Worm (Caenorhabditis elegans): Measurements from ENCODE around the gene grl-17.

grl-17 gene

DNA sequence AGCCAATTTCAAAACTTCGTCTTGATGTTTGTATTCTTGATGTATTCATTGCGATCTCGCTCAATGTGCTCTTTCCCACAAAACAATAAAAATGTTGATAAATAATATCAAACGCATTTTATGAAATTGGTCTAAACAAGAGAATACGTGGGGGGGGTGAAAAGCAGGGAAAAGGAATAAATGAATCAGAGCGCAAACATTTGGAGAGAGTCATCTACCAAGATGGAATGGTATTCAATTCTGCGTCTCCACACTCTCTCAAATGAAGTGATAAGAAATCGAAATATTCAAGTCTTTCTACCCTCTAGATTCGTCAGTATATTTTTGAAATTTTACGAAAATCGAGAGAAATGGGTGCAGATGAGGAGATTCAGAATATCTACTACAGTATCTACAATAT lies 17.0 kb upstream of the grl-17 start, which contains the start of gene C50B8.5:
C50B8.5 (plus strand) TSS at position 273 of the 400 bp plus-strand sequence.
- peak; percentile 4 for TF ChIP-seq dve-1 (tag; optimal IDR thresholded peaks at IDR 0.05)
- TF ChIP-seq pros-1 (tag; optimal IDR thresholded peaks at IDR 0.05) = no peak

- no peak for TF ChIP-seq ceh-48 (tag; optimal IDR thresholded peaks at IDR 0.05)
- TF ChIP-seq pat-9 (tag; optimal IDR thresholded peaks at IDR 0.05) = no peak
- no peak for TF ChIP-seq sdc-2 (tag; optimal IDR thresholded peaks at IDR 0.05)
- TF ChIP-seq ceh-2 (tag; optimal IDR thresholded peaks at IDR 0.05) = no peak
- TF ChIP-seq ceh-6 (GFP tag; optimal IDR thresholded peaks at IDR 0.05) = no peak
- no peak for TF ChIP-seq ceh-9 (tag; optimal IDR thresholded peaks at IDR 0.05)
- TF ChIP-seq tbx-2 (tag; optimal IDR thresholded peaks at IDR 0.05) = no peak
- TF ChIP-seq C08G9.2 (tag; optimal IDR thresholded peaks at IDR 0.05) = no peak
- TF ChIP-seq npax-4 (tag; optimal IDR thresholded peaks at IDR 0.05) = no peak
- no peak for TF ChIP-seq pros-1 (tag; optimal IDR thresholded peaks at IDR 0.05)
- TF ChIP-seq ceh-30 (tag; optimal IDR thresholded peaks at IDR 0.05) = no peak
- TF ChIP-seq ahr-1 (tag; optimal IDR thresholded peaks at IDR 0.05) = no peak
Measured at ce11 chrV:13578637-13579036, 14.9 kb upstream of the grl-17 start, which contains the start of gene C50B8.6. TSS of gene C50B8.6 (plus strand) at chrV:13578972.

- TF ChIP-seq ceh-18 (tag; optimal IDR thresholded peaks at IDR 0.05) (no peak), lin-11 (tag; optimal IDR thresholded peaks at IDR 0.05) (no peak), hlh-13 (GFP tag; optimal IDR thresholded peaks at IDR 0.05) (no peak), nfya-1 (tag; optimal IDR thresholded peaks at IDR 0.05) (no peak), ahr-1 (tag; optimal IDR thresholded peaks at IDR 0.05) (no peak), sdc-2 (tag; optimal IDR thresholded peaks at IDR 0.05) (no peak), hlh-8 (tag; optimal IDR thresholded peaks at IDR 0.05) (no peak), gmeb-2 (tag; optimal IDR thresholded peaks at IDR 0.05) (no peak), F13H6.1 (tag; optimal IDR thresholded peaks at IDR 0.05) (no peak), ceh-22 (tag; optimal IDR thresholded peaks at IDR 0.05) (no peak)
Measured at ce11 chrV:13577463-13577862, 13.7 kb upstream of the grl-17 start.

- no peak for TF ChIP-seq lin-11 (tag; optimal IDR thresholded peaks at IDR 0.05)
- no peak for TF ChIP-seq unc-86 (tag; optimal IDR thresholded peaks at IDR 0.05)
- no peak for TF ChIP-seq sdc-2 (tag; optimal IDR thresholded peaks at IDR 0.05)
- TF ChIP-seq nhr-11 (tag; optimal IDR thresholded peaks at IDR 0.05) = no peak
- TF ChIP-seq elt-2 (tag; optimal IDR thresholded peaks at IDR 0.05) = no peak
- no peak for TF ChIP-seq ceh-14 (tag; optimal IDR thresholded peaks at IDR 0.05)
- TF ChIP-seq unc-55 (GFP tag; optimal IDR thresholded peaks at IDR 0.05) = no peak
Measured at ce11 chrV:13576828-13577227, 13.1 kb upstream of the grl-17 start.

- TF ChIP-seq ceh-34 (tag; optimal IDR thresholded peaks at IDR 0.05) (peak; percentile 67), fkh-10 (GFP tag; optimal IDR thresholded peaks at IDR 0.05) (no peak), pha-2 (tag; optimal IDR thresholded peaks at IDR 0.05) (peak; percentile 36), nhr-232 (tag; optimal IDR thresholded peaks at IDR 0.05) (no peak), fkh-6 (tag; optimal IDR thresholded peaks at IDR 0.05) (no peak), tbx-2 (tag; optimal IDR thresholded peaks at IDR 0.05) (peak; percentile 13), pqm-1 (tag; optimal IDR thresholded peaks at IDR 0.05) (no peak), hlh-13 (GFP tag; optimal IDR thresholded peaks at IDR 0.05) (no peak), Y22D7AL.16 (tag; optimal IDR thresholded peaks at IDR 0.05) (no peak), hlh-8 (tag; optimal IDR thresholded peaks at IDR 0.05) (no peak), pax-1 (tag; optimal IDR thresholded peaks at IDR 0.05) (no peak), ref-2 (tag; optimal IDR thresholded peaks at IDR 0.05) (no peak), nhr-11 (tag; optimal IDR thresholded peaks at IDR 0.05) (no peak), mec-3 (tag; optimal IDR thresholded peaks at IDR 0.05; ENCODE audit: borderline replicate concordance) (no peak), ceh-9 (tag; optimal IDR thresholded peaks at IDR 0.05) (no peak), K02D7.2 (tag; optimal IDR thresholded peaks at IDR 0.05) (no peak), nfya-1 (tag; optimal IDR thresholded peaks at IDR 0.05) (no peak), tbx-7 (tag; optimal IDR thresholded peaks at IDR 0.05) (no peak), ets-4 (tag; optimal IDR thresholded peaks at IDR 0.05) (no peak), ceh-22 (tag; optimal IDR thresholded peaks at IDR 0.05) (no peak), madf-2 (tag; optimal IDR thresholded peaks at IDR 0.05) (no peak), unc-86 (tag; optimal IDR thresholded peaks at IDR 0.05) (no peak), eyg-1 (tag; optimal IDR thresholded peaks at IDR 0.05) (no peak), sox-2 (GFP tag; IDR thresholded peaks at IDR 0.05) (no peak), unc-42 (tag; optimal IDR thresholded peaks at IDR 0.05) (no peak), ceh-31 (tag; optimal IDR thresholded peaks at IDR 0.05) (no peak), ceh-19 (GFP tag; optimal IDR thresholded peaks at IDR 0.05) (peak; percentile 70), gmeb-2 (tag; optimal IDR thresholded peaks at IDR 0.05) (no peak)
Measured at ce11 chrV:13575866-13576265, 12.1 kb upstream of the grl-17 start.

Data from whole organism, late embryonic.